Worm (Caenorhabditis elegans): Measurements from ENCODE around the gene poml-4.
"Not testable (repeated sequence)": the region's sequence is repeated elsewhere in the genome, so short reads cannot be mapped to it uniquely, and the experiment has no call there.

ce11 chrII:1556217-1556616 is 15.5 kb downstream of the poml-4 start, which contains the start of the genes fbxb-54 and fbxb-50:
- TF ChIP-seq pag-3 (tag; optimal IDR thresholded peaks at IDR 0.05; ENCODE audit: borderline replicate concordance); pax-1 (tag; optimal IDR thresholded peaks at IDR 0.05); nfya-1 (tag; optimal IDR thresholded peaks at IDR 0.05); F13H6.1 (tag; optimal IDR thresholded peaks at IDR 0.05); ceh-22 (tag; optimal IDR thresholded peaks at IDR 0.05); dve-1 (tag; optimal IDR thresholded peaks at IDR 0.05); ama-1 (optimal IDR thresholded peaks at IDR 0.05); ceh-6 (GFP tag; optimal IDR thresholded peaks at IDR 0.05); fkh-10 (GFP tag; optimal IDR thresholded peaks at IDR 0.05); unc-86 (tag; optimal IDR thresholded peaks at IDR 0.05); ceh-45 (GFP tag; IDR thresholded peaks at IDR 0.05): not testable (repeated sequence)

All from whole organism, late embryonic.